Worm (Caenorhabditis elegans) whole organism, L2 larva: ENCODE data around the gene gbas-1.
A peak's percentile ranks its signal among the peaks of the same experiment; 100 is the strongest.

ENCODE experiments used
- C34F6.9 ChIP-seq: fragments of 150-350 bp; optimal IDR thresholded peaks from 2 replicates; lab custom pipeline; 2014; ENCODE audit warnings: missing biosample characterization, missing genetic modification characterization
- R02D3.7 ChIP-seq: fragments of 150-350 bp; optimal IDR thresholded peaks from 2 replicates; lab custom pipeline; 2014; ENCODE audit warnings: missing biosample characterization, missing genetic modification characterization
- ZK546.5 ChIP-seq: sonication (generic microtip); optimal IDR thresholded peaks from 2 replicates; lab custom pipeline; 2017; ENCODE audit warnings: missing biosample characterization, missing genetic modification characterization
- alr-1 ChIP-seq: fragments of 150-350 bp; optimal IDR thresholded peaks from 2 replicates; lab custom pipeline; 2014; ENCODE audit warnings: missing biosample characterization, missing genetic modification characterization
- aly-2 ChIP-seq: fragments of 150-350 bp; optimal IDR thresholded peaks from 2 replicates; lab custom pipeline; 2014; ENCODE audit warnings: missing biosample characterization, missing genetic modification characterization
- blmp-1 ChIP-seq: sonication (generic microtip); optimal IDR thresholded peaks from 2 replicates; lab custom pipeline; 2017; ENCODE audit warnings: missing genetic modification characterization, mild to moderate bottlenecking, missing compliant biosample characterization, antibody characterized with exemption, moderate library complexity; ENCODE audit not compliant: insufficient read depth
- ceh-16 ChIP-seq: fragments of 150-350 bp; optimal IDR thresholded peaks from 2 replicates; lab custom pipeline; 2014; ENCODE audit warnings: missing biosample characterization, missing genetic modification characterization
- crh-2 ChIP-seq: sonication (generic microtip); optimal IDR thresholded peaks from 2 replicates; lab custom pipeline; 2017; ENCODE audit warnings: missing biosample characterization, missing genetic modification characterization
- egl-27 ChIP-seq: sonication (generic microtip); optimal IDR thresholded peaks from 3 replicates; lab custom pipeline; 2017; ENCODE audit warnings: missing biosample characterization, missing genetic modification reagents, missing genetic modification characterization
- elt-1 ChIP-seq: fragments of 150-350 bp; optimal IDR thresholded peaks from 2 replicates; lab custom pipeline; 2014; ENCODE audit warnings: missing biosample characterization, missing genetic modification characterization
- elt-3 ChIP-seq: sonication (generic microtip); optimal IDR thresholded peaks from 2 replicates; lab custom pipeline; 2017; ENCODE audit warnings: missing biosample characterization, missing genetic modification characterization
- fos-1 ChIP-seq: fragments of 150-350 bp; optimal IDR thresholded peaks from 2 replicates; lab custom pipeline; 2014; ENCODE audit warnings: missing biosample characterization, missing genetic modification characterization
- gmeb-1 ChIP-seq: fragments of 150-350 bp; optimal IDR thresholded peaks from 2 replicates; lab custom pipeline; 2014; ENCODE audit warnings: missing biosample characterization, missing genetic modification characterization
- lin-11 ChIP-seq: fragments of 150-350 bp; sonication (generic microtip); optimal IDR thresholded peaks from 2 replicates; lab custom pipeline; 2014; ENCODE audit warnings: missing biosample characterization, missing genetic modification characterization, inconsistent platforms, mixed read lengths
- lin-39 ChIP-seq: fragments of 150-350 bp; optimal IDR thresholded peaks from 2 replicates; lab custom pipeline; 2014; ENCODE audit warnings: missing biosample characterization, missing genetic modification reagents, missing genetic modification characterization
- mab-5 ChIP-seq: fragments of 150-350 bp; optimal IDR thresholded peaks from 2 replicates; lab custom pipeline; 2014; ENCODE audit warnings: missing biosample characterization, missing genetic modification characterization
- mbf-1 ChIP-seq: sonication (generic microtip); optimal IDR thresholded peaks from 2 replicates; lab custom pipeline; 2017; ENCODE audit warnings: missing biosample characterization, missing genetic modification characterization
- nhr-10 ChIP-seq: sonication (generic microtip); optimal IDR thresholded peaks from 2 replicates; lab custom pipeline; 2017; ENCODE audit warnings: missing biosample characterization, missing genetic modification characterization
- nhr-11 ChIP-seq: fragments of 150-350 bp; optimal IDR thresholded peaks from 2 replicates; lab custom pipeline; 2014; ENCODE audit warnings: missing biosample characterization, missing genetic modification characterization
- nhr-12 ChIP-seq: fragments of 150-350 bp; optimal IDR thresholded peaks from 2 replicates; lab custom pipeline; 2014; ENCODE audit warnings: missing biosample characterization, missing genetic modification characterization
- nhr-129 ChIP-seq: fragments of 150-350 bp; optimal IDR thresholded peaks from 2 replicates; lab custom pipeline; 2014; ENCODE audit warnings: missing biosample characterization, missing genetic modification characterization
- nhr-21 ChIP-seq: fragments of 150-350 bp; optimal IDR thresholded peaks from 2 replicates; lab custom pipeline; 2014; ENCODE audit warnings: missing biosample characterization, missing genetic modification characterization
- nhr-23 ChIP-seq: fragments of 150-350 bp; optimal IDR thresholded peaks from 2 replicates; lab custom pipeline; 2014; ENCODE audit warnings: missing biosample characterization, missing genetic modification reagents, missing genetic modification characterization
- nhr-237 ChIP-seq: fragments of 150-350 bp; optimal IDR thresholded peaks from 2 replicates; lab custom pipeline; 2014; ENCODE audit warnings: missing biosample characterization, missing genetic modification characterization
- nhr-25 ChIP-seq: fragments of 150-350 bp; sonication (generic microtip); optimal IDR thresholded peaks from 3 replicates; lab custom pipeline; 2014; ENCODE audit warnings: missing biosample characterization, missing genetic modification characterization
- nhr-6 ChIP-seq: fragments of 150-350 bp; optimal IDR thresholded peaks from 2 replicates; lab custom pipeline; 2014; ENCODE audit warnings: missing biosample characterization, missing genetic modification characterization
- nhr-77 ChIP-seq: fragments of 150-350 bp; optimal IDR thresholded peaks from 2 replicates; lab custom pipeline; 2014; ENCODE audit warnings: missing biosample characterization, missing genetic modification characterization
- sem-4 ChIP-seq: fragments of 150-350 bp; optimal IDR thresholded peaks from 2 replicates; lab custom pipeline; 2014; ENCODE audit warnings: missing biosample characterization, missing genetic modification reagents, missing genetic modification characterization
- skn-1 ChIP-seq: sonication (generic microtip); optimal IDR thresholded peaks from 2 replicates; lab custom pipeline; 2017; ENCODE audit warnings: missing biosample characterization, missing genetic modification characterization
- sma-3 ChIP-seq: sonication (generic microtip); optimal IDR thresholded peaks from 2 replicates; lab custom pipeline; 2016; ENCODE audit warnings: missing genetic modification reagents, missing genetic modification characterization, missing compliant biosample characterization
- unc-39 ChIP-seq: fragments of 150-350 bp; optimal IDR thresholded peaks from 2 replicates; lab custom pipeline; 2014; ENCODE audit warnings: missing biosample characterization, missing genetic modification characterization
- unc-55 ChIP-seq: fragments of 150-350 bp; sonication (generic microtip); optimal IDR thresholded peaks from 3 replicates; lab custom pipeline; 2014; ENCODE audit warnings: missing biosample characterization, missing genetic modification reagents, missing genetic modification characterization
- zag-1 ChIP-seq: fragments of 150-350 bp; optimal IDR thresholded peaks from 2 replicates; lab custom pipeline; 2014; ENCODE audit warnings: missing biosample characterization, missing genetic modification characterization
- ztf-1 ChIP-seq: fragments of 200-800 bp; sonication (Bioruptor generic); conservative IDR thresholded peaks from 2 replicates; pipeline ENCODE4 v1.3.6; 2022; ENCODE audit warnings: missing genetic modification characterization, missing compliant biosample characterization
- ztf-4 ChIP-seq: fragments of 150-350 bp; optimal IDR thresholded peaks from 2 replicates; lab custom pipeline; 2014; ENCODE audit warnings: missing biosample characterization, missing genetic modification characterization

The gbas-1 gene

ce11 chrII:2481621-2482020, 23.1 kb upstream of the gbas-1 start, which contains the start of gene F53G2.2:
TSS of gene F53G2.2 (plus strand) at chrII:2481921.
- TF ChIP-seq nhr-6 (tag; lab: Kevin White, UChicago) (no peak), unc-55 (GFP tag; lab: Kevin White, UChicago) (no peak), egl-27 (no peak), zag-1 (tag; lab: Kevin White, UChicago) (no peak), alr-1 (no peak), nhr-12 (tag; lab: Kevin White, UChicago) (no peak), nhr-129 (no peak), sma-3 (GFP tag; lab: Kevin White, UChicago) (no peak), nhr-25 (no peak), nhr-11 (tag; lab: Kevin White, UChicago) (no peak), elt-1 (tag; lab: Kevin White, UChicago) (no peak), ztf-4 (no peak), mbf-1 (tag; lab: Kevin White, UChicago) (no peak), R02D3.7 (no peak)
- TF ChIP-seq, all 48 proteins: peak for 0

ce11 chrII:2483507-2483906, 21.2 kb upstream of the gbas-1 start, which contains the start of gene F53G2.13:
TSS of gene F53G2.13 (plus strand) at chrII:2483807.
- TF ChIP-seq sma-3 (GFP tag; lab: Kevin White, UChicago) (no peak), lin-11 (tag; lab: Kevin White, UChicago) (no peak), nhr-77 (tag; lab: Kevin White, UChicago) (no peak), nhr-23 (no peak)

- no peak for TF ChIP-seq mab-5 (tag; lab: Kevin White, UChicago)
- TF ChIP-seq aly-2 (tag; lab: Kevin White, UChicago) = no peak
- TF ChIP-seq ceh-16 = no peak
- TF ChIP-seq crh-2 (tag; lab: Kevin White, UChicago) = no peak
- TF ChIP-seq C34F6.9 (tag; lab: Kevin White, UChicago) = no peak
- no peak for TF ChIP-seq nhr-10
- no peak for TF ChIP-seq gmeb-1
- TF ChIP-seq lin-39 (tag; lab: Kevin White, UChicago) = no peak
- TF ChIP-seq nhr-25 = no peak
Observed at ce11 chrII:2488386-2488785, 16.3 kb upstream of the gbas-1 start, which contains the start of gene F53G2.1. TSS of gene F53G2.1 (plus strand) at chrII:2488686.

DNA sequence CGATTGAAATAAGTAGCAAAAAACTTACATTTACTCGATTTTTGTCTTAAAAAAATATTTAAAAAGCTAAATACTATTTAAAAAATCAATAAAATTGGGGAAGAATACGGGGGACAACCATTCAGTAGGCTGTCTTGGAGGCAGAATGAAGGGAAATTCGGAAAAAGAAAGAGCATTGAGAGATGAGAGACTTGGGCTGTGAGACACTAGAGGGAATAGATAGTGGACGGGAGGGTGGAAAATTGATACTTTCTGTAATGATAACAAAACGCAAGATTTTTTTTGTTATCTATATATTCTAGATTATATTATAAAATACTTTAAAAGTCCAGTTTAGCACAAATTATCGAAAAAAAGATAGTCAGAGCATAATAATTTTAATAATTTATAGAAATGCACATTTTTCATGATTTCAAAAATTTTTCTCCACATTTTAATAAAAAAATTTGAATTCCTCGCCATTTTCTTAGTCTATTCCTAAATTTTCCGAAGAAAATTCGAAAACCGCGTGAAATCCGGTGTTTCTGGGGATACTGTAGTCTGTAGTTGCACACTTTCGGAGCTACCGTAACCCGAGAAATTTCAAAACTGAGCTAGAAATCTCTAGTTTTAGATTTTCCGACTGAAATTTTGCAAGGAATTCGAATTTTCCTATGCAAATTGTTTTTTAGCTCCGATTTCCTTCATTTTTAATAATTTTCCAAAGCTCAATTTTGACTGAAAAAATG, 811 bp upstream of the gbas-1 start:
- TF ChIP-seq skn-1 (tag; lab: Kevin White, UChicago) (no peak), sem-4 (tag; lab: Kevin White, UChicago) (no peak), lin-11 (tag; lab: Kevin White, UChicago) (no peak), fos-1 (tag; lab: Kevin White, UChicago) (peak; percentile 49), R02D3.7 (no peak), nhr-12 (tag; lab: Kevin White, UChicago) (no peak), nhr-237 (tag; lab: Kevin White, UChicago) (no peak), gmeb-1 (peak; percentile 16), nhr-21 (no peak), alr-1 (no peak), mbf-1 (tag; lab: Kevin White, UChicago) (no peak)
- TF ChIP-seq, all 48 proteins: peak for 2

DNA sequence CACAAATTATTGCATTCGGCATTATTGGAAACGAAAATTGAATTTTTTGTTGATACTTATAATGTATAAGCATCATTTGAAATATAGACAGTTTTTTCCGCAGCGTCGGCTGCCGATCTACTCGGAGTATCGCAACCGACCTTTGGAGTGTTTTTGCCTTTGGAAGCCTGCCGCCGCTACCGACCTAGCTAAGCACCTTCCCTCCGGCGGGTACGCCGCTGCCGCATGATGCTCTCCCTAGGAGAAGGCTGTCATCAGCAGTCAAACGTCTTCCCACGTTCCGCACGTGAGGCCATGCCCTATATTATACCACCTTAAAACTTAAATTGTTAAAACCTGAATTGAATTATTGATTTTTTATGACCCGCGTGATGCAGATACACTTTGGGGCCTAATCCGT, 13.8 kb downstream of the gbas-1 start:
- TF ChIP-seq blmp-1 (tag; lab: Kevin White, UChicago) (no peak), elt-3 (tag; lab: Kevin White, UChicago) (no peak), unc-39 (no peak), ZK546.5 (no peak), gmeb-1 (no peak), nhr-10 (no peak), mbf-1 (tag; lab: Kevin White, UChicago) (no peak), ztf-1 (no peak), crh-2 (tag; lab: Kevin White, UChicago) (no peak), alr-1 (no peak), lin-39 (tag; lab: Kevin White, UChicago) (no peak), sma-3 (GFP tag; lab: Kevin White, UChicago) (no peak), R02D3.7 (no peak)
